Fruit fly (Drosophila melanogaster): ENCODE results near the gene CG14989.

The CG14989 gene

dm6 chr3L:4070221-4070995, 17.0 kb upstream of the CG14989 start:
- no peak for TF ChIP-seq h (optimal IDR thresholded peaks at IDR 0.05)
- TF ChIP-seq ttk (optimal IDR thresholded peaks at IDR 0.05): no peak
- no peak for TF ChIP-seq Myc (optimal IDR thresholded peaks at IDR 0.05)
- TF ChIP-seq Sin3A (optimal IDR thresholded peaks at IDR 0.05): no peak
- TF ChIP-seq insv (optimal IDR thresholded peaks at IDR 0.05): no peak
- no peak for TF ChIP-seq psq (optimal IDR thresholded peaks at IDR 0.05)

dm6 chr3L:4070996-4071379, 16.4 kb upstream of the CG14989 start:
- TF ChIP-seq Sin3A (optimal IDR thresholded peaks at IDR 0.05) (no peak), psq (optimal IDR thresholded peaks at IDR 0.05) (no peak), insv (optimal IDR thresholded peaks at IDR 0.05) (no peak), ttk (optimal IDR thresholded peaks at IDR 0.05) (no peak)

dm6 chr3L:4071561-4072049, 15.8 kb upstream of the CG14989 start, which contains the start of gene wit:
TSS of gene wit (minus strand) at chr3L:4071717.
- no peak for TF ChIP-seq insv (optimal IDR thresholded peaks at IDR 0.05)
- TF ChIP-seq ttk (optimal IDR thresholded peaks at IDR 0.05): no peak
- TF ChIP-seq Sin3A (optimal IDR thresholded peaks at IDR 0.05): no peak
- TF ChIP-seq psq (optimal IDR thresholded peaks at IDR 0.05): no peak
- no peak for TF ChIP-seq Myc (optimal IDR thresholded peaks at IDR 0.05)
- no peak for TF ChIP-seq h (optimal IDR thresholded peaks at IDR 0.05)

DNA sequence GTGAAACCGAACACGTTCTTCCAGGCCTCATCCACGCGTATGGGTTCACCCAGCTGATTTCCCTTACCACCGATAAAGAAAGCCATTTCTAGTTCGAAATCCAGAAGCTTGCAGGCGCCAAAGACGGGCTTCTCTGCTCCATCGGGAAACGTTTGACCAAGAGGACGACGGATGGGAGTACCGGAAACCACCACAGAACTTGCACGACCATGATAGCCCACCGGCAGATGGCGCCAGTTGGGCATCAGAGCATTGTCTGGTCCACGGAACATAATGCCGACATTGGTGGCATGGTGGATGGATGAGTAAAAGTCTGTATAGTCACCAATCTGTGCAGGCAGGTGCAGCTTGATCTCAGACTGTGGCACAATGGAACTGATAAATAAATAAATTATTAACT, 14.7 kb upstream of the CG14989 start:
- no peak for TF ChIP-seq Myc (optimal IDR thresholded peaks at IDR 0.05)
- TF ChIP-seq Sin3A (optimal IDR thresholded peaks at IDR 0.05): no peak
- TF ChIP-seq ttk (optimal IDR thresholded peaks at IDR 0.05): no peak
- TF ChIP-seq insv (optimal IDR thresholded peaks at IDR 0.05): no peak
- no peak for TF ChIP-seq h (optimal IDR thresholded peaks at IDR 0.05)
- no peak for TF ChIP-seq psq (optimal IDR thresholded peaks at IDR 0.05)

- TF ChIP-seq Sin3A (optimal IDR thresholded peaks at IDR 0.05) (no peak), psq (optimal IDR thresholded peaks at IDR 0.05) (no peak)
Observed at dm6 chr3L:4073755-4074154, 13.6 kb upstream of the CG14989 start, which contains the start of gene Faa. TSS of gene Faa (minus strand) at chr3L:4073954.

dm6 chr3L:4076907-4077306, 10.5 kb upstream of the CG14989 start:
- TF ChIP-seq insv (optimal IDR thresholded peaks at IDR 0.05) (no peak), ttk (optimal IDR thresholded peaks at IDR 0.05) (no peak), Sin3A (optimal IDR thresholded peaks at IDR 0.05) (no peak)

DNA sequence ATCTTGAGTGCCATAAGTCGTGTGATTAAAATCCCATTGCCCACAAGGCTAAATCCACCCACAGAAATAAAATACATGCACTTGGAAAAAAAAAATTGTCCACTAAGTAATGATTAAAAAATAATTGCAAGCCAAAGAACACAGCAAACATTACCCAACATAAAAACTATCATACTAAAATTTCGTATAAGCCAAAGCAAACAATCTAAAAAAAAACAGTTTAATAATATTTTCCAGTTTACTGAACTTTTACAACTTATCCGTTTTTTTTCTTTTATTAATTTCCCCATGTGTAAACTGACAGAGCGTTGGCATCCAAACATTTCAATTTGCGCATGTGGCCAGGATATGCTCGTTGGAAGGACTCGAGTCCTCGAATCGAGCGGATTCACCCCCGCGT, 7.1 kb upstream of the CG14989 start:
- no peak for TF ChIP-seq Myc (optimal IDR thresholded peaks at IDR 0.05)
- no peak for TF ChIP-seq psq (optimal IDR thresholded peaks at IDR 0.05)
- no peak for TF ChIP-seq insv (optimal IDR thresholded peaks at IDR 0.05)
- TF ChIP-seq Sin3A (optimal IDR thresholded peaks at IDR 0.05): no peak
- no peak for TF ChIP-seq h (optimal IDR thresholded peaks at IDR 0.05)
- no peak for TF ChIP-seq ttk (optimal IDR thresholded peaks at IDR 0.05)

DNA sequence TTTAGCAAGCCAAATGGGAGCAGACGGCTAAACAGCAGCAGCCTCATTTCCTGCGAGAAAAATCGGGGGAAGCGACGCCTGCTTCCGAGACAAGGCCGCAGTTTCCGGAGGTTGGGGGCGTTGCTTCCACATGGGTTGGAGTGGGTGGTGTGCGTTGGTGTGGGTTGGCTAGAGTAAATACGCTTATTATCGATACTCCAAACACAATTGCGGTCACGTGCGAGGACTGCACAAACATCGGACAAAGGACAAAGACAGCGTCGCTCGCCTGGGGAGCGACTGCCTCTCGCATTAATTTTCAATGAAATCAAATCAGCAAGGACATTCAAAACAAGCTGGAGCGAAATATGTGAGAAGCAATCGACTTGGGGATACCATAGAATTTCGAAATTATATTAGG, 6.1 kb upstream of the CG14989 start:
- TF ChIP-seq psq (optimal IDR thresholded peaks at IDR 0.05) (no peak), ttk (optimal IDR thresholded peaks at IDR 0.05) (no peak), Myc (optimal IDR thresholded peaks at IDR 0.05) (no peak), Sin3A (optimal IDR thresholded peaks at IDR 0.05) (no peak), insv (optimal IDR thresholded peaks at IDR 0.05) (no peak), h (optimal IDR thresholded peaks at IDR 0.05) (no peak)

DNA sequence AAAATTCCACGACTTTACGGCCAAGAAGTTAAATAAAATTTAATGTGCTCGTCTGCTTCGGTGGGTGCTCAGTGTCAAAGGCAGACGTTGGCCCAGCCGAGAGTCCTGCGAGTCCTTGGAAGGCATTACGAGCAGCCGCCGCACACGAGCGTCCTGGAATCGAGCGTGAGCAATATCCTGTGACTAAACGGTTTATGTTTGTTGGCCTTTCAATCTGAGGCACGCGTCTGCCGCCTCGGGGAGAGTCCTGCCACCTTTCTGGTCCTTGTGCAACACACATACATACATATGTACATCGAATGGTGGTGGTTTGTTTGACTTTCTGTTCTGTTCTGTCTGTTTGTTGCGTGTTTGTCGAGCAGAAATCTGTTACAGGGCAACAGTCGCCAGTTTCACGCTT, 3.9 kb upstream of the CG14989 start:
- TF ChIP-seq ttk (optimal IDR thresholded peaks at IDR 0.05) (no peak), Myc (optimal IDR thresholded peaks at IDR 0.05) (no peak), insv (optimal IDR thresholded peaks at IDR 0.05) (no peak)

dm6 chr3L:4085867-4086266, 1.5 kb upstream of the CG14989 start:
- TF ChIP-seq h (optimal IDR thresholded peaks at IDR 0.05): no peak
- TF ChIP-seq Sin3A (optimal IDR thresholded peaks at IDR 0.05): no peak
- no peak for TF ChIP-seq ttk (optimal IDR thresholded peaks at IDR 0.05)
- TF ChIP-seq psq (optimal IDR thresholded peaks at IDR 0.05): no peak
- no peak for TF ChIP-seq insv (optimal IDR thresholded peaks at IDR 0.05)
- no peak for TF ChIP-seq Myc (optimal IDR thresholded peaks at IDR 0.05)

dm6 chr3L:4088694-4089190, 1.4 kb downstream of the CG14989 start, which contains the start of gene Gad1:
TSS of gene Gad1 (minus strand) at chr3L:4088744.
- TF ChIP-seq Myc (optimal IDR thresholded peaks at IDR 0.05): no peak
- no peak for TF ChIP-seq psq (optimal IDR thresholded peaks at IDR 0.05)

DNA sequence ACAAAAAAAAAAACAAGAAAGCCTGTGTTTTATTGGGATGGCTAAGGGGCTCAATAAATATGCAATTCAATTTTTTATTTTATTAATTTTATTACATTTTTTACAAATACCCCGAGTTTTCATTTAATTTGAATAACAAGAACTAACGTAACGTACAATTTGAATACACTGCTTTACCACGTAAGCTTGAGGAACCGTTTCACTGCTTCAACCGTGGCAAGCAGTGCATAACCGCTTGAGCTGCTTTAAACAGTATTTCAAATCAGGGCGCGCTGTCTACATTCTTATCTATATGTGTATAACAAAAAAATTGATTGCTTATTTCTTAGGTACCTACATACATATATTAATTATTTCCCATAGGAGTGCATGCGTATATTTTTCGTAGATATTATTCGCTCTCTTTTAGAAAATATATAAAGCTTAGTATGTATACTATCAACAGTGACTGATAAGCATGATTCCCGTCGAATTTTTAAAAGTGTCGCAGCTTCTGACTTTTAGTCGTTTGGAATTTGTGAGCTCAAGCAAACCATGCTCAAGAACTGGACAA, 5.4 kb downstream of the CG14989 start, which contains the start of gene CG14990:
CG14990 (plus strand) TSS at position 503 of the 553 bp plus-strand sequence.
- TF ChIP-seq ttk (optimal IDR thresholded peaks at IDR 0.05) (no peak), insv (optimal IDR thresholded peaks at IDR 0.05) (no peak), Sin3A (optimal IDR thresholded peaks at IDR 0.05) (no peak), psq (optimal IDR thresholded peaks at IDR 0.05) (no peak), Myc (optimal IDR thresholded peaks at IDR 0.05) (no peak), h (optimal IDR thresholded peaks at IDR 0.05) (no peak)

- TF ChIP-seq insv (optimal IDR thresholded peaks at IDR 0.05) (no peak), Myc (optimal IDR thresholded peaks at IDR 0.05) (no peak), psq (optimal IDR thresholded peaks at IDR 0.05) (no peak)
Observed at dm6 chr3L:4096546-4096945, 9.2 kb downstream of the CG14989 start.
